Fruit fly (Drosophila melanogaster) whole organism, embryonic: ENCODE data around the gene CCT7.
A peak's percentile ranks its signal among the peaks of the same experiment; 100 is the strongest.

Experiments used
- Antp ChIP-seq: fragments of 200-800 bp; sonication (Bioruptor generic); optimal IDR thresholded peaks from 3 replicates; lab custom pipeline; 2016; ENCODE audit warnings: missing biosample characterization, missing genetic modification characterization
- C15 ChIP-seq: fragments of 200-800 bp; sonication (Bioruptor generic); IDR thresholded peaks from 3 replicates; pipeline ENCODE4 v1.3.6; 2022; ENCODE audit warnings: missing biosample characterization, missing genetic modification characterization
- CG10147 ChIP-seq: fragments of 200-800 bp; sonication (Bioruptor generic); optimal IDR thresholded peaks from 2 replicates; lab custom pipeline; 2019; ENCODE audit warnings: missing biosample characterization, mild to moderate bottlenecking, missing genetic modification characterization, moderate library complexity
- CG10543 ChIP-seq: fragments of 200-800 bp; sonication (Bioruptor generic); optimal IDR thresholded peaks from 3 replicates; lab custom pipeline; 2017; ENCODE audit warnings: missing biosample characterization, mild to moderate bottlenecking, missing genetic modification characterization, moderate library complexity
- CG13123 ChIP-seq: fragments of 200-800 bp; sonication (Bioruptor generic); optimal IDR thresholded peaks from 2 replicates; lab custom pipeline; 2016; ENCODE audit warnings: missing biosample characterization, missing genetic modification characterization
- CG14014 ChIP-seq: fragments of 200-800 bp; sonication (Bioruptor generic); IDR thresholded peaks from 2 replicates; pipeline ENCODE4 v1.3.6; 2022; ENCODE audit warnings: missing biosample characterization, missing genetic modification characterization
- CG14667 ChIP-seq: fragments of 200-800 bp; sonication (Bioruptor generic); IDR thresholded peaks from 2 replicates; pipeline ENCODE4 v1.3.6; 2022; ENCODE audit warnings: missing biosample characterization, missing genetic modification characterization
- CG15514 ChIP-seq: fragments of 200-800 bp; sonication (Bioruptor generic); optimal IDR thresholded peaks from 3 replicates; lab custom pipeline; 2017; ENCODE audit warnings: missing biosample characterization, missing genetic modification characterization, mild to moderate bottlenecking, moderate library complexity, missing genetic modification reagents
- CG16779 ChIP-seq: fragments of 200-800 bp; sonication (Bioruptor generic); IDR thresholded peaks from 2 replicates; pipeline ENCODE4 v1.3.6; 2022; ENCODE audit warnings: missing biosample characterization, missing genetic modification characterization
- CG17328 ChIP-seq: fragments of 200-800 bp; sonication (Bioruptor generic); IDR thresholded peaks from 2 replicates; pipeline ENCODE4 v1.3.6; 2022; ENCODE audit warnings: missing biosample characterization, missing genetic modification characterization
- CG18764 ChIP-seq: fragments of 200-800 bp; sonication (Bioruptor generic); optimal IDR thresholded peaks from 3 replicates; lab custom pipeline; 2016; ENCODE audit warnings: missing biosample characterization, missing genetic modification characterization
- CG30020 ChIP-seq: fragments of 200-800 bp; optimal IDR thresholded peaks from 2 replicates; lab custom pipeline; 2019; ENCODE audit warnings: missing biosample characterization, mild to moderate bottlenecking, missing genetic modification characterization, moderate library complexity
- CG32767 ChIP-seq: fragments of 200-800 bp; sonication (Bioruptor generic); IDR thresholded peaks from 2 replicates; pipeline ENCODE4 v1.3.6; 2022; ENCODE audit warnings: missing biosample characterization, missing genetic modification characterization
- CG3847 ChIP-seq: fragments of 200-800 bp; sonication (Bioruptor generic); IDR thresholded peaks from 2 replicates; pipeline ENCODE4 v1.3.6; 2022; ENCODE audit warnings: missing biosample characterization, missing genetic modification characterization
- CG4360 ChIP-seq: fragments of 200-800 bp; sonication (Bioruptor generic); IDR thresholded peaks from 2 replicates; pipeline ENCODE4 v1.3.6; 2022; ENCODE audit warnings: missing biosample characterization, missing genetic modification characterization
- CG43689 ChIP-seq: fragments of 200-800 bp; sonication (Bioruptor generic); IDR thresholded peaks from 2 replicates; pipeline ENCODE4 v1.3.6; 2022; ENCODE audit warnings: missing biosample characterization, missing genetic modification characterization
- CG4424 ChIP-seq: fragments of 200-800 bp; sonication (Bioruptor generic); optimal IDR thresholded peaks from 3 replicates; lab custom pipeline; 2016; ENCODE audit warnings: missing biosample characterization, missing genetic modification characterization
- CG4854 ChIP-seq: fragments of 200-800 bp; sonication (Bioruptor generic); optimal IDR thresholded peaks from 2 replicates; lab custom pipeline; 2016; ENCODE audit warnings: missing biosample characterization, missing genetic modification characterization, inconsistent platforms
- CG6272 ChIP-seq: fragments of 200-800 bp; sonication (Bioruptor generic); IDR thresholded peaks from 2 replicates; pipeline ENCODE4 v1.3.6; 2022; ENCODE audit warnings: missing biosample characterization, missing genetic modification characterization
- CG6813 ChIP-seq: fragments of 200-800 bp; sonication (Bioruptor generic); optimal IDR thresholded peaks from 2 replicates; lab custom pipeline; 2017; ENCODE audit warnings: missing biosample characterization, missing genetic modification characterization, mild to moderate bottlenecking, moderate library complexity, missing genetic modification reagents
- CG7839 ChIP-seq: fragments of 200-800 bp; sonication (Bioruptor generic); optimal IDR thresholded peaks from 3 replicates; lab custom pipeline; 2018; ENCODE audit warnings: missing biosample characterization, mild to moderate bottlenecking, missing genetic modification characterization, moderate library complexity
- CG7987 ChIP-seq: fragments of 200-800 bp; sonication (Bioruptor generic); optimal IDR thresholded peaks from 2 replicates; lab custom pipeline; 2018; ENCODE audit warnings: missing biosample characterization, mild to moderate bottlenecking, missing genetic modification characterization, moderate library complexity
- CG8359 ChIP-seq: fragments of 200-800 bp; sonication (Bioruptor generic); optimal IDR thresholded peaks from 2 replicates; lab custom pipeline; 2017; ENCODE audit warnings: missing biosample characterization, mild to moderate bottlenecking, missing genetic modification characterization, borderline replicate concordance
- CG9932 ChIP-seq: fragments of 200-800 bp; sonication (Bioruptor generic); IDR thresholded peaks from 2 replicates; pipeline ENCODE4 v1.3.6; 2022; ENCODE audit warnings: missing biosample characterization, missing genetic modification characterization
- Camta ChIP-seq: fragments of 200-800 bp; sonication (Bioruptor generic); optimal IDR thresholded peaks from 2 replicates; lab custom pipeline; 2016; ENCODE audit warnings: missing biosample characterization, missing genetic modification characterization
- Dref ChIP-seq: fragments of 200-800 bp; sonication (Bioruptor generic); IDR thresholded peaks from 2 replicates; pipeline ENCODE4 v1.3.6; 2022; ENCODE audit warnings: missing biosample characterization, missing genetic modification characterization
- E2f1 ChIP-seq: fragments of 200-800 bp; sonication (Bioruptor generic); IDR thresholded peaks from 2 replicates; pipeline ENCODE4 v1.3.6; 2022; ENCODE audit warnings: missing biosample characterization, missing genetic modification characterization
- Fer1 ChIP-seq: fragments of 200-800 bp; sonication (Bioruptor generic); optimal IDR thresholded peaks from 2 replicates; lab custom pipeline; 2017; ENCODE audit warnings: missing biosample characterization, mild to moderate bottlenecking, missing genetic modification characterization
- Fer2 ChIP-seq: fragments of 200-800 bp; sonication (Bioruptor generic); optimal IDR thresholded peaks from 2 replicates; lab custom pipeline; 2018; ENCODE audit warnings: missing biosample characterization, mild to moderate bottlenecking, missing genetic modification characterization, moderate library complexity
- Hey ChIP-seq: fragments of 200-800 bp; sonication (Bioruptor generic); optimal IDR thresholded peaks from 3 replicates; lab custom pipeline; 2018; ENCODE audit warnings: missing biosample characterization, mild to moderate bottlenecking, missing genetic modification characterization
- Six4 ChIP-seq: fragments of 200-800 bp; sonication (Bioruptor generic); optimal IDR thresholded peaks from 2 replicates; lab custom pipeline; 2016; ENCODE audit warnings: missing biosample characterization, missing genetic modification characterization
- Vsx1 ChIP-seq: fragments of 200-800 bp; sonication (Bioruptor generic); optimal IDR thresholded peaks from 2 replicates; lab custom pipeline; 2017; ENCODE audit warnings: missing biosample characterization, mild to moderate bottlenecking, missing genetic modification characterization, missing genetic modification reagents
- ab ChIP-seq: fragments of 200-800 bp; sonication (Bioruptor generic); optimal IDR thresholded peaks from 2 replicates; lab custom pipeline; 2016; ENCODE audit warnings: missing biosample characterization, missing genetic modification characterization
- az2 ChIP-seq: fragments of 200-800 bp; sonication (Bioruptor generic); optimal IDR thresholded peaks from 3 replicates; lab custom pipeline; 2016; ENCODE audit warnings: missing biosample characterization, missing genetic modification characterization
- chif ChIP-seq, 2 experiments: fragments of 200-800 bp; sonication (Bioruptor generic); optimal IDR thresholded peaks; 3 replicates each; lab custom pipeline; 2016; ENCODE audit warnings: missing biosample characterization in 2 of 2, missing genetic modification characterization in 2 of 2
- en ChIP-seq: fragments of 200-800 bp; sonication (Bioruptor generic); optimal IDR thresholded peaks from 2 replicates; lab custom pipeline; 2016; ENCODE audit warnings: missing biosample characterization, missing genetic modification characterization
- fd102C ChIP-seq: fragments of 200-800 bp; sonication (Bioruptor generic); optimal IDR thresholded peaks from 2 replicates; lab custom pipeline; 2018; ENCODE audit warnings: missing biosample characterization, mild to moderate bottlenecking, missing genetic modification characterization, moderate library complexity
- fd3F ChIP-seq: fragments of 200-800 bp; sonication (Bioruptor generic); optimal IDR thresholded peaks from 2 replicates; lab custom pipeline; 2018; ENCODE audit warnings: missing biosample characterization, mild to moderate bottlenecking, missing genetic modification characterization, moderate library complexity
- grau ChIP-seq: fragments of 200-800 bp; optimal IDR thresholded peaks from 3 replicates; lab custom pipeline; 2019; ENCODE audit warnings: missing biosample characterization, mild to moderate bottlenecking, missing genetic modification characterization, moderate library complexity
- hkb ChIP-seq, 2 experiments: fragments of 200-800 bp in 1 of 2; fragments of >200 bp in 1 of 2; sonication (Bioruptor generic) in 1 of 2; IDR thresholded peaks in 1 of 2; optimal IDR thresholded peaks in 1 of 2; 2 replicates each; pipeline versions ENCODE4 v1.3.6 to Lab custom; 2017 to 2022; ENCODE audit warnings: missing biosample characterization in 1 of 2, missing genetic modification characterization in 1 of 2
- jumu ChIP-seq: fragments of 200-800 bp; sonication (Bioruptor generic); optimal IDR thresholded peaks from 3 replicates; lab custom pipeline; 2016; ENCODE audit warnings: missing biosample characterization, missing genetic modification characterization
- mam ChIP-seq: fragments of 200-800 bp; sonication (Bioruptor generic); optimal IDR thresholded peaks from 3 replicates; lab custom pipeline; 2016; ENCODE audit warnings: missing biosample characterization, missing genetic modification characterization
- mld ChIP-seq: fragments of 200-800 bp; sonication (Bioruptor generic); IDR thresholded peaks from 3 replicates; pipeline ENCODE4 v1.3.6; 2022; ENCODE audit warnings: missing biosample characterization, missing genetic modification characterization; ENCODE audit not compliant: partially characterized antibody
- nau ChIP-seq: fragments of 200-800 bp; sonication (Bioruptor generic); optimal IDR thresholded peaks from 3 replicates; lab custom pipeline; 2017; ENCODE audit warnings: missing biosample characterization, mild to moderate bottlenecking, missing genetic modification characterization, missing genetic modification reagents
- pho ChIP-seq: fragments of 200-800 bp; sonication (Bioruptor generic); optimal IDR thresholded peaks from 2 replicates; lab custom pipeline; 2016; ENCODE audit warnings: missing biosample characterization, missing genetic modification characterization
- pros ChIP-seq: fragments of 200-800 bp; sonication (Bioruptor generic); optimal IDR thresholded peaks from 3 replicates; lab custom pipeline; 2019; ENCODE audit warnings: missing biosample characterization, mild to moderate bottlenecking, missing genetic modification characterization, moderate library complexity
- sens-2 ChIP-seq: fragments of 200-800 bp; sonication (Bioruptor generic); IDR thresholded peaks from 2 replicates; pipeline ENCODE4 v1.3.6; 2022; ENCODE audit warnings: missing biosample characterization, missing genetic modification characterization
- sim ChIP-seq: fragments of 200-800 bp; sonication (Bioruptor generic); IDR thresholded peaks from 2 replicates; pipeline ENCODE4 v1.3.6; 2022; ENCODE audit warnings: missing biosample characterization, missing genetic modification characterization
- usp ChIP-seq: fragments of >200 bp; optimal IDR thresholded peaks from 2 replicates; lab custom pipeline; 2017; ENCODE audit warnings: missing biosample characterization, missing genetic modification characterization
- z ChIP-seq: fragments of 200-800 bp; sonication (Bioruptor generic); IDR thresholded peaks from 3 replicates; pipeline ENCODE4 v1.3.6; 2022; ENCODE audit warnings: missing biosample characterization, missing genetic modification characterization

The CCT7 gene

dm6 chr3R:8811323-8811936 lies 10.1 kb downstream of the CCT7 start (continued):
- TF ChIP-seq CG7839 (peak; percentile 99), CG17328 (GFP tag; lab: Robert Waterston, UW) (peak; percentile 98), sens-2 (peak; percentile 97), mld (GFP tag; lab: Robert Waterston, UW) (no peak), CG30020 (peak; percentile 86), pros (peak; percentile 59), CG18764 (GFP tag; lab: Kevin White, UChicago) (peak; percentile 97), CG4424 (GFP tag; lab: Kevin White, UChicago) (peak; percentile 99), CG4854 (peak; percentile 98), pho (peak; percentile 99), Six4 (GFP tag; lab: Kevin White, UChicago) (peak; percentile 98), CG16779 (GFP tag; lab: Robert Waterston, UW) (peak; percentile 98), CG14667 (GFP tag; lab: Robert Waterston, UW) (peak; percentile 98), mam (GFP tag; lab: Kevin White, UChicago) (peak; percentile 99), usp (no peak), grau (tag; lab: Kevin White, UChicago) (peak; percentile 98), CG4360 (GFP tag; lab: Robert Waterston, UW) (peak; percentile 80), chif (GFP tag; optimal IDR thresholded peaks at IDR 0.05; lab: Kevin White, UChicago) (peak; percentile 98 to 99), CG13123 (GFP tag; lab: Kevin White, UChicago) (peak; percentile 97), C15 (GFP tag; lab: Robert Waterston, UW) (peak; percentile 98), CG3847 (peak; percentile 99), CG8359 (peak; percentile 97), CG10147 (GFP tag; lab: Kevin White, UChicago) (peak; percentile 99), nau (peak; percentile 99), CG9932 (GFP tag; lab: Robert Waterston, UW) (peak; percentile 99), CG43689 (GFP tag; lab: Robert Waterston, UW) (peak; percentile 97), CG10543 (peak; percentile 99), Dref (GFP tag; lab: Robert Waterston, UW) (no peak; the same call in 1 of the 2 replicates), ab (GFP tag; lab: Kevin White, UChicago) (peak; percentile 97), CG14014 (GFP tag; lab: Robert Waterston, UW) (peak; percentile 99), jumu (GFP tag; lab: Kevin White, UChicago) (peak; percentile 98), CG6813 (peak; percentile 98), hkb (optimal IDR thresholded peaks at IDR 0.05; lab: Kevin White, UChicago) (no peak), hkb (GFP tag; IDR thresholded peaks at IDR 0.05; lab: Robert Waterston, UW) (peak; percentile 99), Antp (GFP tag; lab: Kevin White, UChicago) (peak; percentile 98), Hey (tag; lab: Kevin White, UChicago) (peak; percentile 94), E2f1 (peak; percentile 98), en (GFP tag; lab: Kevin White, UChicago) (peak; percentile 97), Fer1 (GFP tag; lab: Kevin White, UChicago) (peak; percentile 99), CG7987 (GFP tag; lab: Kevin White, UChicago) (peak; percentile 97), fd3F (GFP tag; lab: Kevin White, UChicago) (peak; percentile 99), az2 (GFP tag; lab: Kevin White, UChicago) (peak; percentile 99), sim (GFP tag; lab: Robert Waterston, UW) (peak; percentile 96), Vsx1 (GFP tag; lab: Kevin White, UChicago) (peak; percentile 95), Fer2 (tag; lab: Kevin White, UChicago) (peak; percentile 98), CG15514 (peak; percentile 95), CG32767 (peak; percentile 98), Camta (peak; percentile 99), z (peak; percentile 75; the same call in 2 of the 3 replicates), CG6272 (GFP tag; lab: Robert Waterston, UW) (peak; percentile 96), fd102C (peak; percentile 78)
